Worm (Caenorhabditis elegans): ENCODE results near the gene lin-36.

lin-36 gene

DNA sequence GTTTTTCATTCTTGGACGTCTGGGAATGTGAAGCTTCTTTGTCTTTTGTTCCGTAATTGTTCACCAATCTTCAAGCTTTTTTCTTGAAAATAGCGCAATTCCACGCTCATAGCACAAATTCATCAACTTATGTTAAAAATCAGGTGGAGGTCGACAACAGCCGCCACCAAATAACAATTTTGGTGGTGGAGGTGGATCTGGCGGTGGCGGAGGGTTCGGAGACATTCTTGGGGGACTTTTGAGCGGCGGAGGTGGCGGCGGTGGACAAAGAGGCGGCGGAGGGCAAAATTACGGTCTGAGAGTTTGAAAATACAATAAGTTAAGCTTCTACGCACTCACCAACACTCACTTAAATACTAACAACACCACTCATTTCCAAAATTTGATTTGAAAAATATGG, 38.7 kb downstream of the lin-36 start:
- no peak for TF ChIP-seq elt-3 (tag; optimal IDR thresholded peaks at IDR 0.05)
- no peak for TF ChIP-seq nhr-237 (tag; optimal IDR thresholded peaks at IDR 0.05)
- no peak for TF ChIP-seq nhr-28 (tag; optimal IDR thresholded peaks at IDR 0.05)
- no peak for TF ChIP-seq flh-1 (GFP tag; optimal IDR thresholded peaks at IDR 0.05)
- no peak for TF ChIP-seq elt-1 (tag; optimal IDR thresholded peaks at IDR 0.05; ENCODE audit: borderline replicate concordance, insufficient read depth)
- no peak for TF ChIP-seq sptf-1 (tag; optimal IDR thresholded peaks at IDR 0.05)
- TF ChIP-seq tbx-8 (GFP tag; optimal IDR thresholded peaks at IDR 0.05) = no peak
- no peak for TF ChIP-seq lin-13 (tag; optimal IDR thresholded peaks at IDR 0.05)
- no peak for TF ChIP-seq snpc-4 (tag; optimal IDR thresholded peaks at IDR 0.05)

DNA sequence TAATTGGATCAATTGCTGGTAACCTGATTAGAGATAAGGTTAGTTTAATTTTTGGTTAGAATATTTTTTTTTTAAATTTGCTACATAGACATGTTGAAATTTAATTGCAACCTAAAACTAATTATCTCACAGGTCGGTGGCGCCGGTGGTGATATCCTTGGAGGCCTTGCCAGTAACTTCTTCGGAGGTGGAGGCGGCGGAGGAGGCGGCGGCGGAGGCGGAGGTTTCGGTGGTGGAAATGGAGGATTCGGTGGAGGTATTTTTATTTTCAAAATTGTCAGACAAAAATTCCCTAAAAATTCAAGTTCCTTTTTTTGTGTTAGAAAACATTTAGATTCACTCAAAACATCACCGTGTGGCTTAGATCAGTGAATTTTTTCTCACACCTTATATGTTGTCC, 39.4 kb downstream of the lin-36 start:
- TF ChIP-seq nhr-12 (tag; optimal IDR thresholded peaks at IDR 0.05) = no peak

DNA sequence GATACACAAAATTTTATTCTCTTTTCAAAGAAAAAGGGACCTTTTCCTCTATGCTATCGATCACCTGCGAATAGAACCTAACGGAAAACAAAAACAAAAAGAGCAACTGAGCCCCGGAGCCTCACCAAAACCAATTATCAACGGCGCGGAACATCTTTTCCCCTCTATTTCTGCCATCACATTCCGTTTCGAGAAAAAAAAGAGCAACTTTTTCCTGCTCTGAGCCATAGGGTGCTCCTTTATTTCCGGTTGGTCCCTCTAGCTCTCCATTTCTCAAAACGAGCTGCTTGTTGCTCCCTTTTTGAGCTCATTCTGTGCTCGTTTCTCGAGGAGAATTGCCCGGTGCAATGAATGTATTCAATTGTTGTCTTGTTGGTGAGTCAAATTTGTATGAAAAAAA, 41.0 kb downstream of the lin-36 start, which contains the start of gene clp-1:
clp-1 (plus strand) TSS at position 301 of the 400 bp plus-strand sequence.
- TF ChIP-seq ham-2 (GFP tag; optimal IDR thresholded peaks at IDR 0.05) (no peak), lsy-2 (tag; optimal IDR thresholded peaks at IDR 0.05) (no peak), ceh-83 (GFP tag; optimal IDR thresholded peaks at IDR 0.05) (no peak), pha-4 (tag; optimal IDR thresholded peaks at IDR 0.05) (no peak), drap-1 (GFP tag; optimal IDR thresholded peaks at IDR 0.05) (no peak), unc-120 (tag; optimal IDR thresholded peaks at IDR 0.05; ENCODE audit: poor library complexity, severe bottlenecking) (no peak), ceh-39 (tag; optimal IDR thresholded peaks at IDR 0.05) (no peak)

DNA sequence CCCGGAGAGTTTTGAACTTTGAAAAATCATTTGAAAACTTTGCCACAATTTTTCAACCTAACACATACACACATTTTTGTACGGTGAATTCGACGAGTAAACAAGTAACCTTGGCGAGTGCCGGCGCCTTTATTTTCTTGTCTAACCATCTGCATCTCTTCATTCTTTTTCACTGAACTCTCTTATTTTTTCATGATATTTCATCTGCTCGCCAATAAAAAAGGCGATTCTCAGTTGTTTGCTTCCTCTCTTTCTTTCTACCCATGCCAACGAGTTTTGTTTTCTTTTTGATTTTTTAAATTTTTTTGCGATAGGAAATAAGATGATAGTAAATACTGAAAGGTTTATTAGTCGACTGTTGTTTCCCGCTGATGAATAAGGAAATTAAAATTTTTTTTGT, 42.0 kb downstream of the lin-36 start:
- TF ChIP-seq nhr-237 (tag; optimal IDR thresholded peaks at IDR 0.05) = no peak
- no peak for TF ChIP-seq nhr-28 (tag; optimal IDR thresholded peaks at IDR 0.05)
- TF ChIP-seq flh-1 (GFP tag; optimal IDR thresholded peaks at IDR 0.05) = no peak
- TF ChIP-seq ces-1 (GFP tag; optimal IDR thresholded peaks at IDR 0.05) = peak; percentile 18
- no peak for TF ChIP-seq mls-2 (tag; optimal IDR thresholded peaks at IDR 0.05)

DNA sequence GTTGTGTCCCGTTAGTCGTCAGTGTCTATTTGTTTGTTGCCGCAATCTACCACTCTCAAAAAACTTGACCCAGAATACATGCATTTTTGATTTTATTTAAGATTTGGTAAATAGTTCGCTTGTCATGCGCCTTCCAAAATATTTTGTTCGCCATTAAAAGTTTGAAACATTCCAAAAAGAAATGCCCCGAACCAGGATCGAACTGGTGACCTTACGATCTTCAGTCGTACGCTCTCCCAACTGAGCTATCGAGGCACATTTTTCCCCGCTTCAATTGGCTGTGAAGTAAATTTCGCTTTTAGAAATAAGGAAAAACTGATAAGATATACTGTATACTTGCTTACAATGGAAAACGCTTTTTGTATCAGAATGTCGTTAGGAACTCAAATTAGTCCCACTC, 42.4 kb downstream of the lin-36 start:
- no peak for TF ChIP-seq mls-2 (tag; optimal IDR thresholded peaks at IDR 0.05)
- no peak for TF ChIP-seq nhr-28 (tag; optimal IDR thresholded peaks at IDR 0.05)
- no peak for TF ChIP-seq blmp-1 (tag; optimal IDR thresholded peaks at IDR 0.05)
- no peak for TF ChIP-seq snpc-4 (tag; optimal IDR thresholded peaks at IDR 0.05)
- no peak for TF ChIP-seq pha-4 (tag; optimal IDR thresholded peaks at IDR 0.05)
- no peak for TF ChIP-seq flh-1 (GFP tag; optimal IDR thresholded peaks at IDR 0.05)
- TF ChIP-seq sem-2 (GFP tag; optimal IDR thresholded peaks at IDR 0.05) = no peak
- no peak for TF ChIP-seq nhr-2 (tag; optimal IDR thresholded peaks at IDR 0.05)
- TF ChIP-seq drap-1 (GFP tag; optimal IDR thresholded peaks at IDR 0.05) = no peak
- TF ChIP-seq elt-3 (tag; optimal IDR thresholded peaks at IDR 0.05) = no peak
- TF ChIP-seq ceh-39 (tag; optimal IDR thresholded peaks at IDR 0.05) = no peak
- TF ChIP-seq tbx-8 (GFP tag; optimal IDR thresholded peaks at IDR 0.05) = no peak
- no peak for TF ChIP-seq sptf-1 (tag; optimal IDR thresholded peaks at IDR 0.05)
- no peak for TF ChIP-seq hlh-1 (tag; optimal IDR thresholded peaks at IDR 0.05)
- TF ChIP-seq unc-120 (tag; optimal IDR thresholded peaks at IDR 0.05; ENCODE audit: poor library complexity, severe bottlenecking) = no peak
- no peak for TF ChIP-seq mab-5 (tag; optimal IDR thresholded peaks at IDR 0.05)
- no peak for TF ChIP-seq ham-2 (GFP tag; optimal IDR thresholded peaks at IDR 0.05)
- no peak for TF ChIP-seq ztf-11 (tag; optimal IDR thresholded peaks at IDR 0.05)

DNA sequence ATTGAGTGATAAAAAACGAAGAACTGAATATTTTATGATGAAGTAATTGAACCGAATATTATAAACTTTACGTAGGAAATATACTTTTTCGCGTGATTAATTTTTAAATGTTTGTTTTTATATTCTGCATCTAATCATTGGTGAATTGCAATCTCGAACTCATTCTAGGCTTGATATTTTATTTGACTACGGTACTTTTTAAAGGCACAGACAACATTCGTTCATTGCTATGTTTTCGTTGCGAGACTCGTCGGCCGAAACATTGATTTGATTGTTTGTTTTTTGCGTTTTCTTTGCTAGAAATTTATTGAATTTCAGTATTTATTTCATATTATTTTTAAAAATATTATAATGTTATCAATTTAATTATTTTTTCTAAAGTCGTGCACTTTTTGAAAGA, 42.9 kb downstream of the lin-36 start, which contains the start of gene C06G4.4:
C06G4.4 (minus strand) TSS at position 36 of the 400 bp plus-strand sequence.
- TF ChIP-seq lin-13 (tag; optimal IDR thresholded peaks at IDR 0.05) (no peak), mls-2 (tag; optimal IDR thresholded peaks at IDR 0.05) (no peak), sem-2 (GFP tag; optimal IDR thresholded peaks at IDR 0.05) (no peak), nhr-12 (tag; optimal IDR thresholded peaks at IDR 0.05) (no peak), tbx-8 (GFP tag; optimal IDR thresholded peaks at IDR 0.05) (no peak), blmp-1 (tag; optimal IDR thresholded peaks at IDR 0.05) (no peak), mab-5 (tag; optimal IDR thresholded peaks at IDR 0.05) (no peak), ces-1 (GFP tag; optimal IDR thresholded peaks at IDR 0.05) (no peak), unc-39 (tag; optimal IDR thresholded peaks at IDR 0.05) (no peak), ceh-39 (tag; optimal IDR thresholded peaks at IDR 0.05) (no peak), zip-8 (tag; optimal IDR thresholded peaks at IDR 0.05) (no peak), unc-62 (GFP tag; optimal IDR thresholded peaks at IDR 0.05) (no peak)

DNA sequence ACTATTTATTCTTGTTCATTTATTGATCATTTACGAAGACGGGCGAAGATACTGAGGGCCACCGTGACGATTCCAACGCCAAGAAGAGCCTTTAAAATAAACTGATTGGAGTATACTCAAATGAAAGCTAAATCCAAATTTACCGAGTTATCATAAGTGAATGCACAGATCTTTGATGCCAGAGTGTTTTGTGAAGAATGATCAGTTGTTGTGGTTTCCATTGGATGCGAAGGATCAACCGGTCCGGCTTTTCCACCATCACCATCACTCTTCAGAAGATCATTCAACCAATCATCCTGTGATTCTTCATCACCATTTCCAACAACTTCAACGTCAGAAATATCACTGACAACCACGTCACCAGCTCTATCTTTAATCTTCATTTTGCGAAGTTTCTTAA, 43.4 kb downstream of the lin-36 start:
- no peak for TF ChIP-seq mep-1 (tag; optimal IDR thresholded peaks at IDR 0.05)
- TF ChIP-seq ceh-83 (GFP tag; optimal IDR thresholded peaks at IDR 0.05) = no peak
- TF ChIP-seq ceh-39 (tag; optimal IDR thresholded peaks at IDR 0.05) = no peak
- no peak for TF ChIP-seq mab-5 (tag; optimal IDR thresholded peaks at IDR 0.05)
- no peak for TF ChIP-seq flh-1 (GFP tag; optimal IDR thresholded peaks at IDR 0.05)
- TF ChIP-seq snpc-4 (tag; optimal IDR thresholded peaks at IDR 0.05) = no peak
- no peak for TF ChIP-seq unc-39 (tag; optimal IDR thresholded peaks at IDR 0.05)
- no peak for TF ChIP-seq lin-32 (GFP tag; optimal IDR thresholded peaks at IDR 0.05)
- no peak for TF ChIP-seq unc-62 (GFP tag; optimal IDR thresholded peaks at IDR 0.05)
- TF ChIP-seq nhr-28 (tag; optimal IDR thresholded peaks at IDR 0.05) = no peak
- TF ChIP-seq nhr-237 (tag; optimal IDR thresholded peaks at IDR 0.05) = no peak
- no peak for TF ChIP-seq nhr-2 (tag; optimal IDR thresholded peaks at IDR 0.05)
- no peak for TF ChIP-seq blmp-1 (tag; optimal IDR thresholded peaks at IDR 0.05)
- no peak for TF ChIP-seq ztf-11 (tag; optimal IDR thresholded peaks at IDR 0.05)
- TF ChIP-seq cnd-1 (tag; optimal IDR thresholded peaks at IDR 0.05) = no peak

Data from whole organism, mixed stage, embryonic.